Worm (Caenorhabditis elegans) whole organism, late embryonic: ENCODE data around the gene nhr-235.

Source experiments
- ama-1 ChIP-seq: fragments of 150-350 bp; optimal IDR thresholded peaks from 2 replicates; lab custom pipeline; 2014
- hlh-15 ChIP-seq: sonication (generic microtip); optimal IDR thresholded peaks from 2 replicates; lab custom pipeline; 2016; ENCODE audit warnings: missing genetic modification characterization, missing compliant biosample characterization
- hlh-30 ChIP-seq: sonication (generic microtip); optimal IDR thresholded peaks from 2 replicates; lab custom pipeline; 2017; ENCODE audit warnings: antibody characterized with exemption, missing genetic modification characterization, missing compliant biosample characterization; ENCODE audit not compliant: insufficient read depth
- pat-9 ChIP-seq: fragments of 200-800 bp; sonication (Bioruptor generic); optimal IDR thresholded peaks from 2 replicates; lab custom pipeline; 2018; ENCODE audit warnings: mild to moderate bottlenecking, missing genetic modification characterization, moderate library complexity, missing compliant biosample characterization
- sox-2 ChIP-seq: fragments of 200-800 bp; sonication (Bioruptor generic); IDR thresholded peaks from 2 replicates; pipeline ENCODE4 v1.3.6; 2022; ENCODE audit warnings: missing genetic modification reagents, missing genetic modification characterization, missing compliant biosample characterization

ce11 chrII:12670877-12671864 lies 30.7 kb downstream of the nhr-235 start:
- no peak for TF ChIP-seq pat-9 (tag; lab: Kevin White, UChicago)
- TF ChIP-seq hlh-30 (tag; lab: Kevin White, UChicago) = no peak
- TF ChIP-seq ama-1 (lab: Kevin White, UChicago) = no peak
- TF ChIP-seq sox-2 (GFP tag; lab: Robert Waterston, UW) = no peak
- no peak for TF ChIP-seq hlh-15 (tag; lab: Kevin White, UChicago)
